Fruit fly (Drosophila melanogaster) whole organism, embryonic: ENCODE results near the gene CG6330.

Source experiments
- Atf6 ChIP-seq: fragments of 200-800 bp; sonication (Bioruptor generic); IDR thresholded peaks from 2 replicates; pipeline ENCODE4 v1.3.6; 2022; ENCODE audit warnings: missing biosample characterization, missing genetic modification characterization
- Awh ChIP-seq: fragments of 200-800 bp; sonication (Bioruptor generic); IDR thresholded peaks from 2 replicates; pipeline ENCODE4, ENCODE4 v1.3.6; 2022; ENCODE audit warnings: missing biosample characterization, missing genetic modification characterization
- Bgb ChIP-seq: fragments of 200-800 bp; sonication (Bioruptor generic); IDR thresholded peaks from 2 replicates; pipeline ENCODE4 v1.3.6; 2022; ENCODE audit warnings: missing biosample characterization, missing genetic modification characterization; ENCODE audit not compliant: partially characterized antibody
- C15 ChIP-seq: fragments of 200-800 bp; sonication (Bioruptor generic); IDR thresholded peaks from 3 replicates; pipeline ENCODE4 v1.3.6; 2022; ENCODE audit warnings: missing biosample characterization, missing genetic modification characterization
- CG10321 ChIP-seq: fragments of 200-800 bp; sonication (Bioruptor generic); IDR thresholded peaks from 2 replicates; pipeline ENCODE4 v1.3.6; 2022; ENCODE audit warnings: missing biosample characterization, missing genetic modification characterization
- CG10366 ChIP-seq: fragments of 200-800 bp; sonication (Bioruptor generic); IDR thresholded peaks from 2 replicates; pipeline ENCODE4 v1.3.6; 2022; ENCODE audit warnings: missing biosample characterization, missing genetic modification characterization
- CG11093 ChIP-seq: fragments of 200-800 bp; sonication (Bioruptor generic); IDR thresholded peaks from 3 replicates; pipeline ENCODE4 v1.3.6; 2022; ENCODE audit warnings: missing biosample characterization, missing genetic modification characterization
- CG12071 ChIP-seq: fragments of 200-800 bp; sonication (Bioruptor generic); optimal IDR thresholded peaks from 3 replicates; lab custom pipeline; 2018; ENCODE audit warnings: missing biosample characterization, mild to moderate bottlenecking, missing genetic modification characterization
- CG12219 ChIP-seq: fragments of 200-800 bp; sonication (Bioruptor generic); optimal IDR thresholded peaks from 3 replicates; lab custom pipeline; 2018; ENCODE audit warnings: missing biosample characterization, mild to moderate bottlenecking, missing genetic modification characterization
- CG12942 ChIP-seq: fragments of 200-800 bp; sonication (Bioruptor generic); optimal IDR thresholded peaks from 3 replicates; lab custom pipeline; 2016; ENCODE audit warnings: missing biosample characterization, missing genetic modification characterization
- CG14014 ChIP-seq: fragments of 200-800 bp; sonication (Bioruptor generic); IDR thresholded peaks from 2 replicates; pipeline ENCODE4 v1.3.6; 2022; ENCODE audit warnings: missing biosample characterization, missing genetic modification characterization
- CG14441 ChIP-seq: fragments of 200-800 bp; sonication (Bioruptor generic); IDR thresholded peaks from 2 replicates; pipeline ENCODE4 v1.3.6; 2022; ENCODE audit warnings: missing biosample characterization, missing genetic modification characterization
- CG1602 ChIP-seq: fragments of 200-800 bp; sonication (Bioruptor generic); optimal IDR thresholded peaks from 3 replicates; lab custom pipeline; 2016; ENCODE audit warnings: missing biosample characterization, missing genetic modification characterization
- CG16779 ChIP-seq: fragments of 200-800 bp; sonication (Bioruptor generic); IDR thresholded peaks from 2 replicates; pipeline ENCODE4 v1.3.6; 2022; ENCODE audit warnings: missing biosample characterization, missing genetic modification characterization
- CG2199 ChIP-seq: fragments of 200-800 bp; sonication (Bioruptor generic); IDR thresholded peaks from 3 replicates; pipeline ENCODE4 v1.3.6; 2022; ENCODE audit warnings: missing biosample characterization, missing genetic modification characterization
- CG2678 ChIP-seq: fragments of 200-800 bp; sonication (Bioruptor generic); optimal IDR thresholded peaks from 3 replicates; lab custom pipeline; 2019; ENCODE audit warnings: missing biosample characterization, mild to moderate bottlenecking, missing genetic modification characterization, moderate library complexity
- CG31365 ChIP-seq: fragments of 200-800 bp; sonication (Bioruptor generic); optimal IDR thresholded peaks from 2 replicates; lab custom pipeline; 2018; ENCODE audit warnings: missing biosample characterization, mild to moderate bottlenecking, missing genetic modification characterization
- CG32772 ChIP-seq: fragments of 200-800 bp; sonication (Bioruptor generic); IDR thresholded peaks from 2 replicates; pipeline ENCODE4 v1.3.6; 2022; ENCODE audit warnings: missing biosample characterization, missing genetic modification characterization
- CG34376 ChIP-seq: fragments of 200-800 bp; sonication (Bioruptor generic); optimal IDR thresholded peaks from 2 replicates; lab custom pipeline; 2018; ENCODE audit warnings: missing biosample characterization, mild to moderate bottlenecking, missing genetic modification characterization
- Dek ChIP-seq: fragments of 200-800 bp; sonication (Bioruptor generic); optimal IDR thresholded peaks from 3 replicates; lab custom pipeline; 2019; ENCODE audit warnings: missing biosample characterization, mild to moderate bottlenecking, missing genetic modification characterization, moderate library complexity
- Dll ChIP-seq: fragments of 200-800 bp; sonication (Bioruptor generic); IDR thresholded peaks from 4 replicates; pipeline ENCODE4 v1.3.6; 2022; ENCODE audit warnings: missing biosample characterization, missing genetic modification characterization; ENCODE audit not compliant: partially characterized antibody
- Dp ChIP-seq: fragments of 200-800 bp; sonication (Bioruptor generic); optimal IDR thresholded peaks from 2 replicates; lab custom pipeline; 2018; ENCODE audit warnings: missing biosample characterization, mild to moderate bottlenecking, missing genetic modification characterization, moderate library complexity
- Drgx ChIP-seq: fragments of 200-800 bp; sonication (Bioruptor generic); IDR thresholded peaks from 2 replicates; pipeline ENCODE4 v1.3.6; 2022; ENCODE audit warnings: missing biosample characterization, missing genetic modification characterization
- Ets65A ChIP-seq: fragments of 200-800 bp; sonication (Bioruptor generic); peaks from one replicate; lab custom pipeline; 2016; ENCODE audit warnings: missing biosample characterization, missing genetic modification characterization
- HLHmδ ChIP-seq: fragments of 200-800 bp; sonication (Bioruptor generic); optimal IDR thresholded peaks from 2 replicates; lab custom pipeline; 2018; ENCODE audit warnings: missing biosample characterization, mild to moderate bottlenecking, missing genetic modification characterization, moderate library complexity
- MBD-R2 ChIP-seq: fragments of 200-800 bp; sonication (Bioruptor generic); IDR thresholded peaks from 2 replicates; pipeline ENCODE4 v1.3.6; 2022; ENCODE audit warnings: missing biosample characterization, missing genetic modification characterization
- Nf-YC ChIP-seq: fragments of 200-800 bp; optimal IDR thresholded peaks from 3 replicates; lab custom pipeline; 2019; ENCODE audit warnings: missing biosample characterization, mild to moderate bottlenecking, missing genetic modification characterization, moderate library complexity
- Pdp1 ChIP-seq, 2 experiments: fragments of 200-800 bp; sonication (Bioruptor generic); optimal IDR thresholded peaks; 3 replicates each; lab custom pipeline; 2016; ENCODE audit warnings: missing biosample characterization in 2 of 2, missing genetic modification characterization in 2 of 2, mild to moderate bottlenecking in 1 of 2, moderate library complexity in 1 of 2
- Six4 ChIP-seq: fragments of 200-800 bp; sonication (Bioruptor generic); optimal IDR thresholded peaks from 2 replicates; lab custom pipeline; 2016; ENCODE audit warnings: missing biosample characterization, missing genetic modification characterization
- abd-A ChIP-seq: fragments of 200-800 bp; sonication (Bioruptor generic); optimal IDR thresholded peaks from 3 replicates; lab custom pipeline; 2019; ENCODE audit warnings: missing biosample characterization, mild to moderate bottlenecking, missing genetic modification characterization, moderate library complexity
- bab2 ChIP-seq: fragments of 200-800 bp; sonication (Bioruptor generic); optimal IDR thresholded peaks from 2 replicates; lab custom pipeline; 2016; ENCODE audit warnings: missing biosample characterization, missing genetic modification characterization
- bcd ChIP-seq: fragments of 200-800 bp; sonication (Bioruptor generic); optimal IDR thresholded peaks from 2 replicates; lab custom pipeline; 2017; ENCODE audit warnings: missing biosample characterization, mild to moderate bottlenecking, missing genetic modification characterization
- chif ChIP-seq, 2 experiments: fragments of 200-800 bp; sonication (Bioruptor generic); optimal IDR thresholded peaks; 3 replicates each; lab custom pipeline; 2016; ENCODE audit warnings: missing biosample characterization in 2 of 2, missing genetic modification characterization in 2 of 2
- crol ChIP-seq: fragments of 200-800 bp; sonication (Bioruptor generic); IDR thresholded peaks from 2 replicates; pipeline ENCODE4 v1.3.6; 2022; ENCODE audit warnings: missing biosample characterization, missing genetic modification characterization
- dysf ChIP-seq: fragments of 200-800 bp; sonication (Bioruptor generic); IDR thresholded peaks from 3 replicates; pipeline ENCODE4 v1.3.6; 2022; ENCODE audit warnings: missing biosample characterization, missing genetic modification characterization
- gce ChIP-seq: fragments of 200-800 bp; sonication (Bioruptor generic); IDR thresholded peaks from 3 replicates; pipeline ENCODE4 v1.3.6; 2022; ENCODE audit warnings: missing biosample characterization, missing genetic modification characterization
- knrl ChIP-seq: fragments of 200-800 bp; sonication (Bioruptor generic); IDR thresholded peaks from 3 replicates; pipeline ENCODE4 v1.3.6; 2022; ENCODE audit warnings: missing biosample characterization, missing genetic modification characterization; ENCODE audit not compliant: partially characterized antibody
- mirr ChIP-seq: fragments of 200-800 bp; sonication (Bioruptor generic); optimal IDR thresholded peaks from 3 replicates; lab custom pipeline; 2018; ENCODE audit warnings: missing biosample characterization, mild to moderate bottlenecking, missing genetic modification characterization
- nerfin-1 ChIP-seq: fragments of 200-800 bp; sonication (Bioruptor generic); optimal IDR thresholded peaks from 3 replicates; lab custom pipeline; 2019; ENCODE audit warnings: missing biosample characterization, mild to moderate bottlenecking, missing genetic modification characterization, moderate library complexity
- odd ChIP-seq: fragments of 200-800 bp; sonication (Bioruptor generic); optimal IDR thresholded peaks from 2 replicates; lab custom pipeline; 2017; ENCODE audit warnings: missing biosample characterization, mild to moderate bottlenecking, missing genetic modification characterization
- otp ChIP-seq: fragments of 200-800 bp; sonication (Bioruptor generic); IDR thresholded peaks from 3 replicates; pipeline ENCODE4, ENCODE4 v1.3.6; 2022; ENCODE audit warnings: missing biosample characterization, missing genetic modification characterization
- pan ChIP-seq, 4 experiments: fragments of >200 bp in 3 of 4; fragments of 200-800 bp in 1 of 4; sonication (Bioruptor generic) in 1 of 4; optimal IDR thresholded peaks in 3 of 4; IDR thresholded peaks in 1 of 4; 2 replicates each; pipeline versions ENCODE4 v1.3.6 to Lab custom; 2017 to 2022; ENCODE audit warnings: missing biosample characterization in 2 of 4, missing genetic modification characterization in 2 of 4, mixed read lengths in 1 of 4
- pita ChIP-seq: fragments of 200-800 bp; sonication (Bioruptor generic); optimal IDR thresholded peaks from 2 replicates; lab custom pipeline; 2017; ENCODE audit warnings: missing biosample characterization, mild to moderate bottlenecking, missing genetic modification characterization
- pros ChIP-seq: fragments of 200-800 bp; sonication (Bioruptor generic); optimal IDR thresholded peaks from 3 replicates; lab custom pipeline; 2019; ENCODE audit warnings: missing biosample characterization, mild to moderate bottlenecking, missing genetic modification characterization, moderate library complexity
- pum ChIP-seq: fragments of 200-800 bp; sonication (Bioruptor generic); optimal IDR thresholded peaks from 2 replicates; lab custom pipeline; 2016; ENCODE audit warnings: missing biosample characterization, missing genetic modification characterization
- sc ChIP-seq, 3 experiments: fragments of >200 bp in 2 of 3; fragments of 200-800 bp in 1 of 3; sonication (Bioruptor generic) in 1 of 3; optimal IDR thresholded peaks; 2 replicates in 2 of 3; 3 replicates in 1 of 3; lab custom pipeline; 2017; ENCODE audit warnings: mild to moderate bottlenecking in 1 of 3, missing biosample characterization in 1 of 3, missing genetic modification characterization in 1 of 3, missing genetic modification reagents in 1 of 3
- seq ChIP-seq: fragments of 200-800 bp; sonication (Bioruptor generic); IDR thresholded peaks from 2 replicates; pipeline ENCODE4 v1.3.6; 2022; ENCODE audit warnings: missing biosample characterization, missing genetic modification characterization
- sna ChIP-seq: fragments of 200-800 bp; sonication (Bioruptor generic); IDR thresholded peaks from 2 replicates; pipeline ENCODE4 v1.3.6; 2022; ENCODE audit warnings: missing biosample characterization, missing genetic modification characterization; ENCODE audit not compliant: partially characterized antibody
- z ChIP-seq: fragments of 200-800 bp; sonication (Bioruptor generic); IDR thresholded peaks from 3 replicates; pipeline ENCODE4 v1.3.6; 2022; ENCODE audit warnings: missing biosample characterization, missing genetic modification characterization

CG6330 gene

DNA sequence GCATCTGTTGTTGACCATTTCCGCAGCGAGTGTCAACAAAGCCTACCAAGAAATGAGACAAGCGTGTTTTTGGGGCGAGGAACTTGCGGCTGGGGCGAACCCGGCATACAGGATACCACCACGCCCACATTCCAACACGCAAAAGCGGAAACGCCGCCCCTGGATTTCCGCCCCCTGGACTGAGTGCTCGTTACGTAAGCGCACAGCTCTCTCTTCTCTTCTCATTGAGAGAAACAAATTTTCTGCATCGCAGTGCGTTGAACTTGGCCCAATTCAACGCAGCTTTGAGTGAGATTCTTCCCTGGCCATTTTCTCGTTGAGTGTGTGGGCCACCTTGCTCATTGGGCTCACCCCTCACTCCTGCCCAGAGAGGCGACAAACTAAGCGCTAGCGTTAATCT, 2.2 kb upstream of the CG6330 start:
- TF ChIP-seq pan (optimal IDR thresholded peaks at IDR 0.05; lab: Kevin White, UChicago) = no peak
- TF ChIP-seq pan (GFP tag; optimal IDR thresholded peaks at IDR 0.05 in 1 of 2, IDR thresholded peaks at IDR 0.05 in 1 of 2) = peak in 1 of 2 experiments; percentile 10
- 0 out of 2 replicates have a peak, but pooled peaks have one; percentile 26 for TF ChIP-seq Awh (GFP tag; lab: Robert Waterston, UW)
- TF ChIP-seq Six4 (GFP tag; lab: Kevin White, UChicago) = no peak
- 0 out of 2 replicates have a peak, but pooled peaks have one; percentile 10 for TF ChIP-seq Drgx (GFP tag; lab: Robert Waterston, UW)
- TF ChIP-seq pros = no peak
- TF ChIP-seq crol = peak; percentile 30; the same call in 1 of the 2 replicates
- TF ChIP-seq Dek (tag; lab: Kevin White, UChicago) = no peak
- TF ChIP-seq HLHmδ (GFP tag; lab: Kevin White, UChicago) = no peak
- 0 out of 3 replicates have a peak, but pooled peaks have one; percentile 48 for TF ChIP-seq CG11093
- 0 out of 2 replicates have a peak, but pooled peaks have one; percentile 10 for TF ChIP-seq MBD-R2
- TF ChIP-seq CG31365 = no peak
- no peak for TF ChIP-seq CG2678 (tag; lab: Kevin White, UChicago)
- no peak for TF ChIP-seq CG10366
- TF ChIP-seq CG12942 (GFP tag; lab: Kevin White, UChicago) = no peak
- no peak for TF ChIP-seq CG2199
- TF ChIP-seq Dp (GFP tag; lab: Kevin White, UChicago) = no peak
- no peak for TF ChIP-seq bcd (GFP tag; lab: Kevin White, UChicago)
- peak; percentile 72; the same call in 1 of the 3 replicates for TF ChIP-seq gce (GFP tag; lab: Robert Waterston, UW)
- TF ChIP-seq knrl (GFP tag; lab: Robert Waterston, UW) = 0 out of 3 replicates have a peak, but pooled peaks have one; percentile 13
- no peak for TF ChIP-seq CG12219
- TF ChIP-seq Nf-YC (tag; lab: Kevin White, UChicago) = peak; percentile 21
- TF ChIP-seq mirr = peak; percentile 43
- no peak for TF ChIP-seq pum (GFP tag; lab: Kevin White, UChicago)
- peak in 1 of 2 experiments; percentile 91 for TF ChIP-seq Pdp1 (GFP tag; optimal IDR thresholded peaks at IDR 0.05; lab: Kevin White, UChicago)
- TF ChIP-seq C15 (GFP tag; lab: Robert Waterston, UW) = no peak
- TF ChIP-seq chif (GFP tag; optimal IDR thresholded peaks at IDR 0.05; lab: Kevin White, UChicago) = no peak
- 0 out of 3 replicates have a peak, but pooled peaks have one; percentile 37 for TF ChIP-seq otp (GFP tag; lab: Robert Waterston, UW)
- peak; percentile 81 for TF ChIP-seq Ets65A (GFP tag; lab: Kevin White, UChicago)
- no peak for TF ChIP-seq odd (GFP tag; lab: Kevin White, UChicago)
- TF ChIP-seq CG34376 (GFP tag; lab: Kevin White, UChicago) = peak; percentile 0
- TF ChIP-seq CG14441 (GFP tag; lab: Robert Waterston, UW) = 0 out of 2 replicates have a peak, but pooled peaks have one; percentile 7
- peak; percentile 53; the same call in 1 of the 2 replicates for TF ChIP-seq Atf6 (GFP tag; lab: Robert Waterston, UW)
- peak; percentile 66 for TF ChIP-seq abd-A (tag; lab: Kevin White, UChicago)
- no peak for TF ChIP-seq CG12071 (GFP tag; lab: Kevin White, UChicago)
- peak; percentile 22; the same call in 1 of the 2 replicates for TF ChIP-seq CG14014 (GFP tag; lab: Robert Waterston, UW)
- TF ChIP-seq CG16779 (GFP tag; lab: Robert Waterston, UW) = peak; percentile 66; the same call in 1 of the 2 replicates
- TF ChIP-seq CG10321 = no peak
- TF ChIP-seq sc (optimal IDR thresholded peaks at IDR 0.05; lab: Kevin White, UChicago) = no peak
- no peak for TF ChIP-seq sc (GFP tag; optimal IDR thresholded peaks at IDR 0.05; lab: Kevin White, UChicago)
- TF ChIP-seq seq = no peak
- no peak for TF ChIP-seq CG1602 (GFP tag; lab: Kevin White, UChicago)
- TF ChIP-seq z (GFP tag; lab: Robert Waterston, UW) = peak; percentile 95
- peak; percentile 37; the same call in 1 of the 2 replicates for TF ChIP-seq Bgb
- no peak for TF ChIP-seq Dll
- 0 out of 2 replicates have a peak, but pooled peaks have one; percentile 24 for TF ChIP-seq CG32772
- no peak for TF ChIP-seq bab2 (GFP tag; lab: Kevin White, UChicago)
- TF ChIP-seq nerfin-1 (tag; lab: Kevin White, UChicago) = peak; percentile 47
- TF ChIP-seq pita = no peak
- TF ChIP-seq sna = 0 out of 2 replicates have a peak, but pooled peaks have one; percentile 33
- TF ChIP-seq dysf (GFP tag; lab: Robert Waterston, UW) = no peak
